Worm (Caenorhabditis elegans): Measurements from ENCODE around the gene syd-9.
A peak's percentile ranks its signal among the peaks of the same experiment; 100 is the strongest.

syd-9 gene

ce11 chrX:7217704-7218479 is at the start of gene syd-9:
TSS of gene syd-9 (plus strand) at chrX:7218097.
- TF ChIP-seq sma-9 (GFP tag; optimal IDR thresholded peaks at IDR 0.05) (peak; percentile 19), sma-9 (tag; optimal IDR thresholded peaks at IDR 0.05) (no peak), unc-39 (tag; optimal IDR thresholded peaks at IDR 0.05) (no peak), gmeb-1 (tag; optimal IDR thresholded peaks at IDR 0.05) (no peak), nhr-129 (tag; optimal IDR thresholded peaks at IDR 0.05) (peak; percentile 44)

ce11 chrX:7170575-7171297 is 47.2 kb upstream of the syd-9 start, which contains the start of gene bar-1:
TSS of gene bar-1 (minus strand) at chrX:7170625.
- TF ChIP-seq lsy-2 (tag; optimal IDR thresholded peaks at IDR 0.05) (no peak), fos-1 (tag; optimal IDR thresholded peaks at IDR 0.05) (peak; percentile 60)

ce11 chrX:7175389-7175788 is 42.5 kb upstream of the syd-9 start:
- TF ChIP-seq unc-55 (GFP tag; optimal IDR thresholded peaks at IDR 0.05) (no peak), zag-1 (tag; optimal IDR thresholded peaks at IDR 0.05) (peak; percentile 15), mab-5 (tag; optimal IDR thresholded peaks at IDR 0.05) (peak; percentile 82)

- TF ChIP-seq fos-1 (tag; optimal IDR thresholded peaks at IDR 0.05) (peak; percentile 30), crh-2 (tag; optimal IDR thresholded peaks at IDR 0.05) (peak; percentile 48), nhr-11 (tag; optimal IDR thresholded peaks at IDR 0.05) (no peak)
These were observed 41.1 kb upstream of the syd-9 start for ce11 chrX:7176817-7177216.

- TF ChIP-seq ceh-82 (tag; optimal IDR thresholded peaks at IDR 0.05) = no peak
- TF ChIP-seq lin-11 (tag; optimal IDR thresholded peaks at IDR 0.05) = no peak
- no peak for TF ChIP-seq nhr-129 (tag; optimal IDR thresholded peaks at IDR 0.05)
- no peak for TF ChIP-seq crh-2 (tag; optimal IDR thresholded peaks at IDR 0.05)
- no peak for TF ChIP-seq nhr-237 (tag; optimal IDR thresholded peaks at IDR 0.05)
- no peak for TF ChIP-seq sma-9 (GFP tag; optimal IDR thresholded peaks at IDR 0.05)
- TF ChIP-seq sma-9 (tag; optimal IDR thresholded peaks at IDR 0.05) = no peak
- TF ChIP-seq fos-1 (tag; optimal IDR thresholded peaks at IDR 0.05) = no peak
- TF ChIP-seq unc-62 (GFP tag; optimal IDR thresholded peaks at IDR 0.05) = no peak
- TF ChIP-seq Y55F3AM.14 (GFP tag; optimal IDR thresholded peaks at IDR 0.05) = no peak
- no peak for TF ChIP-seq lin-13 (GFP tag; optimal IDR thresholded peaks at IDR 0.05)
These were observed 40.6 kb upstream of the syd-9 start, which contains the start of gene F43E12.1 for ce11 chrX:7177341-7177740. TSS of gene F43E12.1 (plus strand) at chrX:7177641.

- TF ChIP-seq nhr-21 (tag; optimal IDR thresholded peaks at IDR 0.05) = peak; percentile 99
- TF ChIP-seq aly-2 (tag; optimal IDR thresholded peaks at IDR 0.05) = no peak
- TF ChIP-seq ztf-4 (tag; optimal IDR thresholded peaks at IDR 0.05) = peak; percentile 55
- no peak for TF ChIP-seq nhr-23 (tag; optimal IDR thresholded peaks at IDR 0.05)
- peak; percentile 20 for TF ChIP-seq snpc-4 (tag; optimal IDR thresholded peaks at IDR 0.05)
- TF ChIP-seq nhr-11 (tag; optimal IDR thresholded peaks at IDR 0.05) = no peak
- peak; percentile 78 for TF ChIP-seq sma-9 (GFP tag; optimal IDR thresholded peaks at IDR 0.05)
- TF ChIP-seq sma-9 (tag; optimal IDR thresholded peaks at IDR 0.05) = no peak
- TF ChIP-seq Y55F3AM.14 (GFP tag; optimal IDR thresholded peaks at IDR 0.05) = peak; percentile 38
- no peak for TF ChIP-seq zag-1 (tag; optimal IDR thresholded peaks at IDR 0.05)
- TF ChIP-seq lin-39 (tag; optimal IDR thresholded peaks at IDR 0.05) = no peak
- TF ChIP-seq unc-62 (GFP tag; optimal IDR thresholded peaks at IDR 0.05) = peak; percentile 14
- TF ChIP-seq ztf-11 (tag; optimal IDR thresholded peaks at IDR 0.05) = no peak
- TF ChIP-seq nhr-25 (tag; optimal IDR thresholded peaks at IDR 0.05) = peak; percentile 96
- peak; percentile 80 for TF ChIP-seq ceh-16 (tag; optimal IDR thresholded peaks at IDR 0.05)
- TF ChIP-seq F13H6.1 (tag; optimal IDR thresholded peaks at IDR 0.05) = peak; percentile 91
- no peak for TF ChIP-seq lin-11 (tag; optimal IDR thresholded peaks at IDR 0.05)
- TF ChIP-seq lin-13 (GFP tag; optimal IDR thresholded peaks at IDR 0.05) = peak; percentile 82
- TF ChIP-seq gmeb-1 (tag; optimal IDR thresholded peaks at IDR 0.05) = peak; percentile 92
- TF ChIP-seq skn-1 (tag; optimal IDR thresholded peaks at IDR 0.05) = peak; percentile 22
- TF ChIP-seq unc-39 (tag; optimal IDR thresholded peaks at IDR 0.05) = no peak
- peak; percentile 83 for TF ChIP-seq nhr-10 (tag; optimal IDR thresholded peaks at IDR 0.05)
- peak; percentile 75 for TF ChIP-seq sem-4 (tag; optimal IDR thresholded peaks at IDR 0.05)
- no peak for TF ChIP-seq ama-1 (optimal IDR thresholded peaks at IDR 0.05)
- TF ChIP-seq egl-27 (tag; optimal IDR thresholded peaks at IDR 0.05) = peak; percentile 81
- TF ChIP-seq unc-55 (GFP tag; optimal IDR thresholded peaks at IDR 0.05) = no peak
- TF ChIP-seq nhr-129 (tag; optimal IDR thresholded peaks at IDR 0.05) = peak; percentile 97
- peak; percentile 95 for TF ChIP-seq nhr-6 (tag; optimal IDR thresholded peaks at IDR 0.05)
- peak; percentile 55 for TF ChIP-seq mbf-1 (tag; optimal IDR thresholded peaks at IDR 0.05)
- peak; percentile 89 for TF ChIP-seq nhr-77 (tag; optimal IDR thresholded peaks at IDR 0.05)
- TF ChIP-seq fos-1 (tag; optimal IDR thresholded peaks at IDR 0.05) = peak; percentile 96
- peak; percentile 38 for TF ChIP-seq ceh-82 (tag; optimal IDR thresholded peaks at IDR 0.05)
- TF ChIP-seq blmp-1 (tag; optimal IDR thresholded peaks at IDR 0.05; ENCODE audit: insufficient read depth) = peak; percentile 61
- TF ChIP-seq mab-5 (tag; optimal IDR thresholded peaks at IDR 0.05) = peak; percentile 25
- TF ChIP-seq crh-2 (tag; optimal IDR thresholded peaks at IDR 0.05) = peak; percentile 96
- no peak for TF ChIP-seq ZK546.5 (tag; optimal IDR thresholded peaks at IDR 0.05)
These were observed 36.3 kb upstream of the syd-9 start for ce11 chrX:7181627-7182026.

Data from whole organism, L2 larva.